Worm (Caenorhabditis elegans) whole organism, late embryonic: ENCODE measurements around the gene srx-96.

ENCODE experiments used
- C08G9.2 ChIP-seq: sonication (generic microtip); optimal IDR thresholded peaks from 2 replicates; lab custom pipeline; 2016; ENCODE audit warnings: mild to moderate bottlenecking, missing genetic modification characterization, moderate library complexity, missing compliant biosample characterization
- F13H6.1 ChIP-seq: sonication (generic microtip); optimal IDR thresholded peaks from 2 replicates; lab custom pipeline; 2016; ENCODE audit warnings: missing genetic modification characterization, missing compliant biosample characterization
- K09A11.1 ChIP-seq: sonication (generic microtip); optimal IDR thresholded peaks from 2 replicates; lab custom pipeline; 2017; ENCODE audit warnings: antibody characterized with exemption, mild to moderate bottlenecking, missing genetic modification characterization, missing compliant biosample characterization; ENCODE audit not compliant: insufficient read depth
- ceh-14 ChIP-seq: sonication (generic microtip); optimal IDR thresholded peaks from 2 replicates; lab custom pipeline; 2016; ENCODE audit warnings: missing genotype, missing genetic modification characterization, missing compliant biosample characterization
- ceh-31 ChIP-seq: sonication (generic microtip); optimal IDR thresholded peaks from 2 replicates; lab custom pipeline; 2016; ENCODE audit warnings: missing genetic modification characterization, missing compliant biosample characterization
- dve-1 ChIP-seq: sonication (generic microtip); optimal IDR thresholded peaks from 2 replicates; lab custom pipeline; 2017; ENCODE audit warnings: antibody characterized with exemption, mild to moderate bottlenecking, missing genetic modification characterization, missing compliant biosample characterization
- eyg-1 ChIP-seq: sonication (generic microtip); optimal IDR thresholded peaks from 2 replicates; lab custom pipeline; 2016; ENCODE audit warnings: missing genotype, missing genetic modification characterization, missing compliant biosample characterization
- pros-1 ChIP-seq: fragments of 150-350 bp; optimal IDR thresholded peaks from 2 replicates; lab custom pipeline; 2014; ENCODE audit warnings: missing biosample characterization, missing genetic modification reagents, missing genetic modification characterization

ce11 chrV:13753481-13753880 lies 42.3 kb downstream of the srx-96 start, which contains the start of gene F20G2.1:
- TF ChIP-seq ceh-31 (no peak), F13H6.1 (tag; lab: Kevin White, UChicago) (no peak), pros-1 (tag; lab: Kevin White, UChicago) (no peak), dve-1 (tag; lab: Kevin White, UChicago) (no peak), C08G9.2 (tag; lab: Kevin White, UChicago) (no peak), ceh-14 (no peak), K09A11.1 (tag; lab: Kevin White, UChicago) (no peak), eyg-1 (tag; lab: Kevin White, UChicago) (no peak)
